Fruit fly (Drosophila melanogaster): ENCODE measurements around the gene Fhos.

The Fhos gene

DNA sequence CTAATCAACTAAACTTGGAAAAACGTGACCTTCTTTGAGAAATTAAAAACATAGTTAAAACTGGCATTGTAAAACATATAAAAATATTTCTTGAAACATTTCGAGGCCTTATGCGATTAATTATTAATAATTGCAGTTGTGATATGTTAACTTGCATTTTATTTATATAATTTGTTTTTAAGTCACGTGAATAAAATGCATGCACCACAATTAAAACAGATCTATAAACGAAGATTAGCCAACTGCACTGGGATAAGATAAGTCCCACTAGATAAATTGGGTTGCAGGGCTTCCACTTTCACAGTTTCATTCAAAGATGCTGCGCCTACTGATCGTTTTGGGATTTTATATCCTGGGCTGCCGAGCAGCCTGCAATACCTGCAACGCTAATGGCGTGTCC, 56.7 kb downstream of the Fhos start, which contains the start of gene CG13309:
Gene CG13309 (plus strand): TSS at position 301 of the 400 bp plus-strand sequence.
- TF ChIP-seq CG6163 (GFP tag; IDR thresholded peaks at IDR 0.05) (no peak), net (GFP tag; optimal IDR thresholded peaks at IDR 0.05) (no peak), Gug (GFP tag; IDR thresholded peaks at IDR 0.05) (no peak), lz (GFP tag; optimal IDR thresholded peaks at IDR 0.05) (no peak), CG8632 (GFP tag; optimal IDR thresholded peaks at IDR 0.05) (no peak)

DNA sequence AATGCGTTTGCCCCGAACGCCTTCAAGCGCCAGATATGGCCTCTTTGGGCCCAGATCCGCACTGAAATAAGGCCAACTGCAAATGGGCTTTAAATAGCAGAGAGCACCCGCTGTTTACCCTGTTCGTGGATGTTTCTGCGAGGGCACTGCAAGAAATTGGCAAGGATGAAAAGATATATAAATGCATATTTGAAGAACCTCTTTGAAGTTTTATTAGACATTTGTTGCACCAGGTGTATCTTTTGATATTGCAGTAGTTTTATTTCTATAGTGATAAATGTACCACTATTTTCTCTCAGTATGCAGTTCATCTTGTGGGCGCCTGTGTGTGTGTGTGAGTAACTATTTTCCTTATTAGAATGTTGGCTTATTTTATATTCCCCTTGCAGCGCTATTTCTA, 60.1 kb downstream of the Fhos start:
- TF ChIP-seq CG31627 (GFP tag; optimal IDR thresholded peaks at IDR 0.05), result no peak
- peak; percentile 68 for TF ChIP-seq CG32006 (GFP tag; optimal IDR thresholded peaks at IDR 0.05)
- no peak for TF ChIP-seq Blimp-1 (GFP tag; optimal IDR thresholded peaks at IDR 0.05)
- TF ChIP-seq Ets96B (tag; optimal IDR thresholded peaks at IDR 0.05), result peak; percentile 47
- TF ChIP-seq OdsH (GFP tag; optimal IDR thresholded peaks at IDR 0.05), result peak; percentile 46
- peak; percentile 90 for TF ChIP-seq Eip78C (GFP tag)
- no peak for TF ChIP-seq Sox15 (GFP tag; optimal IDR thresholded peaks at IDR 0.05)
- no peak for TF ChIP-seq CG11902 (GFP tag; optimal IDR thresholded peaks at IDR 0.05)
- no peak for TF ChIP-seq CG16779 (tag; optimal IDR thresholded peaks at IDR 0.05)
- no peak for TF ChIP-seq fkh (GFP tag; optimal IDR thresholded peaks at IDR 0.05)
- peak; percentile 86 for TF ChIP-seq eg (GFP tag; IDR thresholded peaks at IDR 0.05)
- TF ChIP-seq dac (GFP tag; optimal IDR thresholded peaks at IDR 0.05), result no peak
- no peak for TF ChIP-seq esn (GFP tag; optimal IDR thresholded peaks at IDR 0.05)
- TF ChIP-seq CG10631 (GFP tag; optimal IDR thresholded peaks at IDR 0.05), result peak; percentile 32
- no peak for TF ChIP-seq fd85E (GFP tag; optimal IDR thresholded peaks at IDR 0.05)
- peak; percentile 84 for TF ChIP-seq CG8119 (GFP tag; IDR thresholded peaks at IDR 0.05)
- TF ChIP-seq spab (GFP tag; optimal IDR thresholded peaks at IDR 0.05), result peak; percentile 46
- no peak for TF ChIP-seq vri (GFP tag; optimal IDR thresholded peaks at IDR 0.05)
- TF ChIP-seq Ets21C (GFP tag; optimal IDR thresholded peaks at IDR 0.05), result no peak
- TF ChIP-seq Gug (GFP tag; IDR thresholded peaks at IDR 0.05), result peak; percentile 60
- TF ChIP-seq achi (GFP tag; optimal IDR thresholded peaks at IDR 0.05), result peak; percentile 50
- no peak for TF ChIP-seq CG34406 (GFP tag; optimal IDR thresholded peaks at IDR 0.05)
- no peak for TF ChIP-seq svp (GFP tag)
- peak; percentile 27 to 31 for TF ChIP-seq ss (GFP tag; optimal IDR thresholded peaks at IDR 0.05)
- TF ChIP-seq Eip75B (GFP tag; optimal IDR thresholded peaks at IDR 0.05), result peak; percentile 30
- TF ChIP-seq CG4318 (GFP tag; optimal IDR thresholded peaks at IDR 0.05), result peak; percentile 9
- peak; percentile 5 for TF ChIP-seq lz (GFP tag; optimal IDR thresholded peaks at IDR 0.05)
- no peak for TF ChIP-seq Hr38 (GFP tag; optimal IDR thresholded peaks at IDR 0.05)
- TF ChIP-seq CG8632 (GFP tag; optimal IDR thresholded peaks at IDR 0.05), result peak; percentile 5
- peak; percentile 44 for TF ChIP-seq Sox14 (GFP tag; optimal IDR thresholded peaks at IDR 0.05)
- no peak for TF ChIP-seq Met (GFP tag; optimal IDR thresholded peaks at IDR 0.05)
- peak in 1 of 2 experiments; percentile 53 for TF ChIP-seq salr (GFP tag; optimal IDR thresholded peaks at IDR 0.05)
- TF ChIP-seq topi (GFP tag; optimal IDR thresholded peaks at IDR 0.05), result peak; percentile 4
- TF ChIP-seq fd59A (GFP tag; optimal IDR thresholded peaks at IDR 0.05), result peak; percentile 56
- TF ChIP-seq CG6854 (GFP tag; optimal IDR thresholded peaks at IDR 0.05), result no peak
- TF ChIP-seq Lpt (GFP tag; optimal IDR thresholded peaks at IDR 0.05), result peak; percentile 35
- TF ChIP-seq CG7368 (GFP tag; optimal IDR thresholded peaks at IDR 0.05), result peak; percentile 7
- TF ChIP-seq CG15336 (GFP tag; IDR thresholded peaks at IDR 0.05), result peak; percentile 85
- peak; percentile 13 for TF ChIP-seq CG9139 (GFP tag; optimal IDR thresholded peaks at IDR 0.05)
- peak; percentile 10 for TF ChIP-seq Hr39 (GFP tag; optimal IDR thresholded peaks at IDR 0.05)
- no peak for TF ChIP-seq cyc (GFP tag; optimal IDR thresholded peaks at IDR 0.05)
- peak; percentile 85 for TF ChIP-seq CG6163 (GFP tag; IDR thresholded peaks at IDR 0.05)
- TF ChIP-seq pdm3 (GFP tag; optimal IDR thresholded peaks at IDR 0.05), result peak; percentile 20
- TF ChIP-seq CG11294 (GFP tag; IDR thresholded peaks at IDR 0.05), result peak; percentile 78
- TF ChIP-seq CG6792 (GFP tag; optimal IDR thresholded peaks at IDR 0.05), result peak; percentile 5
- TF ChIP-seq CG11762 (GFP tag; optimal IDR thresholded peaks at IDR 0.05; ENCODE audit: insufficient read depth), result no peak
- TF ChIP-seq Hr4 (GFP tag; optimal IDR thresholded peaks at IDR 0.05), result peak; percentile 63
- peak; percentile 48 for TF ChIP-seq dsx (GFP tag; optimal IDR thresholded peaks at IDR 0.05; ENCODE audit: poor library complexity, severe bottlenecking)
- peak; percentile 39 for TF ChIP-seq acj6 (GFP tag; optimal IDR thresholded peaks at IDR 0.05)
